Worm (Caenorhabditis elegans): ENCODE measurements around the gene mex-6.

- TF ChIP-seq ces-1 (GFP tag; optimal IDR thresholded peaks at IDR 0.05) (no peak), pha-4 (tag; optimal IDR thresholded peaks at IDR 0.05) (no peak), nhr-28 (tag; optimal IDR thresholded peaks at IDR 0.05) (no peak), nhr-12 (tag; optimal IDR thresholded peaks at IDR 0.05) (no peak), sptf-1 (tag; optimal IDR thresholded peaks at IDR 0.05) (no peak), mls-2 (tag; optimal IDR thresholded peaks at IDR 0.05) (no peak), lin-13 (tag; optimal IDR thresholded peaks at IDR 0.05) (no peak), hlh-1 (tag; optimal IDR thresholded peaks at IDR 0.05) (no peak), elt-3 (tag; optimal IDR thresholded peaks at IDR 0.05) (no peak), flh-1 (GFP tag; optimal IDR thresholded peaks at IDR 0.05) (no peak)
Measured at ce11 chrII:9485081-9485730, 38.8 kb upstream of the mex-6 start.

Measured in whole organism, mixed stage, embryonic.